Worm (Caenorhabditis elegans) whole organism, young adult: ENCODE data around the gene btb-22.

Experiments used
- B0019.2 ChIP-seq: fragments of 200-800 bp; sonication (Bioruptor generic); conservative IDR thresholded peaks from 2 replicates; pipeline ENCODE4 v1.3.6; 2022; ENCODE audit warnings: missing genetic modification reagents, missing genetic modification characterization, missing compliant biosample characterization
- B0035.1 ChIP-seq: sonication (generic microtip); optimal IDR thresholded peaks from 2 replicates; lab custom pipeline; 2016; ENCODE audit warnings: missing genetic modification characterization, mild to moderate bottlenecking, missing compliant biosample characterization, missing genotype, missing genetic modification reagents
- B0336.3 ChIP-seq: fragments of 200-800 bp; sonication (Bioruptor generic); IDR thresholded peaks from 2 replicates; pipeline ENCODE4 v1.3.6; 2022; ENCODE audit warnings: missing genetic modification characterization, missing compliant biosample characterization
- C06A6.2 ChIP-seq: fragments of 200-800 bp; sonication (Bioruptor generic); conservative IDR thresholded peaks from 2 replicates; pipeline ENCODE4 v1.3.6; 2022; ENCODE audit warnings: missing genetic modification characterization, missing compliant biosample characterization
- D2030.7 ChIP-seq: fragments of 200-800 bp; sonication (Bioruptor generic); IDR thresholded peaks from 2 replicates; pipeline ENCODE4 v1.3.6; 2022; ENCODE audit warnings: missing genetic modification reagents, missing genetic modification characterization, missing compliant biosample characterization
- F10E7.11 ChIP-seq: sonication (generic microtip); optimal IDR thresholded peaks from 2 replicates; lab custom pipeline; 2017; ENCODE audit warnings: mild to moderate bottlenecking, missing genetic modification characterization, moderate library complexity, missing compliant biosample characterization
- F37B4.10 ChIP-seq: fragments of 200-800 bp; sonication (Bioruptor generic); IDR thresholded peaks from 2 replicates; pipeline ENCODE4 v1.3.6; 2022; ENCODE audit warnings: missing genetic modification characterization, missing compliant biosample characterization
- F39B2.1 ChIP-seq: fragments of 200-800 bp; sonication (Bioruptor generic); IDR thresholded peaks from 2 replicates; pipeline ENCODE4 v1.3.6; 2022; ENCODE audit warnings: missing genetic modification reagents, missing genetic modification characterization, missing compliant biosample characterization
- F55B11.4 ChIP-seq: sonication (generic microtip); optimal IDR thresholded peaks from 2 replicates; lab custom pipeline; 2016; ENCODE audit warnings: missing compliant biosample characterization, missing genetic modification characterization, borderline replicate concordance; ENCODE audit not compliant: insufficient read depth
- Y79H2A.3 ChIP-seq: fragments of 200-800 bp; sonication (Bioruptor generic); conservative IDR thresholded peaks from 2 replicates; pipeline ENCODE4 v1.3.6; 2022; ENCODE audit warnings: missing genetic modification reagents, missing genetic modification characterization, missing compliant biosample characterization
- attf-3 ChIP-seq: fragments of 200-800 bp; sonication (Bioruptor generic); conservative IDR thresholded peaks from 2 replicates; pipeline ENCODE4 v1.3.6; 2022; ENCODE audit warnings: missing genetic modification reagents, missing genetic modification characterization, missing compliant biosample characterization
- bed-2 ChIP-seq: fragments of 200-800 bp; sonication (Bioruptor generic); IDR thresholded peaks from 2 replicates; pipeline ENCODE4 v1.3.6; 2022; ENCODE audit warnings: missing genetic modification reagents, missing genetic modification characterization, missing compliant biosample characterization
- ceh-100 ChIP-seq: fragments of 200-800 bp; sonication (Bioruptor generic); IDR thresholded peaks from 2 replicates; pipeline ENCODE4 v1.3.6; 2022; ENCODE audit warnings: missing genetic modification reagents, missing genetic modification characterization, missing compliant biosample characterization
- ceh-27 ChIP-seq: fragments of 200-800 bp; sonication (Bioruptor generic); optimal IDR thresholded peaks from 2 replicates; lab custom pipeline; 2018; ENCODE audit warnings: mild to moderate bottlenecking, missing genetic modification characterization, moderate library complexity, missing compliant biosample characterization
- ceh-79 ChIP-seq: sonication (generic microtip); optimal IDR thresholded peaks from 2 replicates; lab custom pipeline; 2017; ENCODE audit warnings: mild to moderate bottlenecking, missing genetic modification characterization, missing compliant biosample characterization
- ceh-91 ChIP-seq: fragments of 200-800 bp; sonication (Bioruptor generic); IDR thresholded peaks from 2 replicates; pipeline ENCODE4 v1.3.6; 2022; ENCODE audit warnings: missing genetic modification reagents, missing genetic modification characterization, missing compliant biosample characterization
- dox-1 ChIP-seq: fragments of 200-800 bp; sonication (Bioruptor generic); IDR thresholded peaks from 2 replicates; pipeline ENCODE4 v1.3.6; 2022; ENCODE audit warnings: missing genetic modification reagents, missing genetic modification characterization, missing compliant biosample characterization
- dpff-1 ChIP-seq: sonication (generic microtip); optimal IDR thresholded peaks from 2 replicates; lab custom pipeline; 2017; ENCODE audit warnings: mild to moderate bottlenecking, missing genetic modification characterization, missing compliant biosample characterization
- efl-1 ChIP-seq: fragments of 150-350 bp; optimal IDR thresholded peaks from 2 replicates; lab custom pipeline; 2014; ENCODE audit warnings: missing biosample characterization, missing genetic modification reagents, missing genetic modification characterization
- egl-44 ChIP-seq: fragments of 200-800 bp; sonication (Bioruptor generic); IDR thresholded peaks from 2 replicates; pipeline ENCODE4 v1.3.6; 2022; ENCODE audit warnings: missing genetic modification reagents, missing genetic modification characterization, missing compliant biosample characterization
- ets-4 ChIP-seq: fragments of 200-800 bp; sonication (Bioruptor generic); optimal IDR thresholded peaks from 2 replicates; lab custom pipeline; 2018; ENCODE audit warnings: mild to moderate bottlenecking, missing genetic modification characterization, missing compliant biosample characterization
- hrde-1 ChIP-seq: sonication (generic microtip); optimal IDR thresholded peaks from 2 replicates; lab custom pipeline; 2016; ENCODE audit warnings: missing genetic modification characterization, mild to moderate bottlenecking, missing compliant biosample characterization, moderate library complexity, missing genotype, missing genetic modification reagents, borderline replicate concordance
- hsf-1 ChIP-seq: fragments of 200-800 bp; sonication (Bioruptor generic); IDR thresholded peaks from 2 replicates; pipeline ENCODE4 v1.3.6; 2022; ENCODE audit warnings: missing genetic modification reagents, missing genetic modification characterization, missing compliant biosample characterization
- let-526 ChIP-seq: fragments of 200-800 bp; sonication (Bioruptor generic); IDR thresholded peaks from 2 replicates; pipeline ENCODE4 v1.3.6; 2022; ENCODE audit warnings: missing genetic modification reagents, missing genetic modification characterization, missing compliant biosample characterization
- lin-35 ChIP-seq, 3 experiments: fragments of 150-350 bp in 2 of 3; sonication (generic microtip) in 1 of 3; optimal IDR thresholded peaks; 2 replicates each; lab custom pipeline; 2014 to 2018; ENCODE audit warnings: missing biosample characterization in 3 of 3, missing genetic modification characterization in 3 of 3, missing genetic modification reagents in 3 of 3
- lir-1 ChIP-seq: fragments of 200-800 bp; sonication (Bioruptor generic); conservative IDR thresholded peaks from 2 replicates; pipeline ENCODE4 v1.3.6; 2022; ENCODE audit warnings: missing genetic modification reagents, missing genetic modification characterization, missing compliant biosample characterization
- lsl-1 ChIP-seq: fragments of 200-800 bp; sonication (Bioruptor generic); optimal IDR thresholded peaks from 2 replicates; lab custom pipeline; 2018; ENCODE audit warnings: mild to moderate bottlenecking, missing genetic modification characterization, moderate library complexity, missing compliant biosample characterization
- madf-3 ChIP-seq: fragments of 200-800 bp; sonication (Bioruptor generic); IDR thresholded peaks from 2 replicates; pipeline ENCODE4 v1.3.6; 2022; ENCODE audit warnings: missing genetic modification reagents, missing genetic modification characterization, missing compliant biosample characterization
- nhr-179 ChIP-seq: sonication (generic microtip); optimal IDR thresholded peaks from 2 replicates; lab custom pipeline; 2016; ENCODE audit warnings: mild to moderate bottlenecking, missing genetic modification characterization, missing compliant biosample characterization
- nhr-27 ChIP-seq: fragments of 200-800 bp; sonication (Bioruptor generic); optimal IDR thresholded peaks from 2 replicates; lab custom pipeline; 2018; ENCODE audit warnings: mild to moderate bottlenecking, missing genetic modification characterization, moderate library complexity, missing compliant biosample characterization
- pbrm-1 ChIP-seq: fragments of 200-800 bp; sonication (Bioruptor generic); IDR thresholded peaks from 2 replicates; pipeline ENCODE4 v1.3.6; 2022; ENCODE audit warnings: missing genetic modification reagents, missing genetic modification characterization, missing compliant biosample characterization
- rec-8 ChIP-seq, 2 experiments: sonication (generic microtip); optimal IDR thresholded peaks; 2 replicates each; lab custom pipeline; 2016; ENCODE audit warnings: mild to moderate bottlenecking in 2 of 2, missing genetic modification characterization in 2 of 2, missing genetic modification reagents in 2 of 2, missing genotype in 2 of 2, missing biosample characterization in 1 of 2, missing compliant biosample characterization in 1 of 2, moderate library complexity in 1 of 2
- repo-1 ChIP-seq: sonication (generic microtip); optimal IDR thresholded peaks from 2 replicates; lab custom pipeline; 2017; ENCODE audit warnings: mild to moderate bottlenecking, missing genetic modification characterization, missing compliant biosample characterization
- snpc-1.1 ChIP-seq: sonication (generic microtip); optimal IDR thresholded peaks from 2 replicates; lab custom pipeline; 2017; ENCODE audit warnings: missing genetic modification characterization, mild to moderate bottlenecking, missing compliant biosample characterization, antibody characterized with exemption, moderate library complexity, missing genotype, missing genetic modification reagents; ENCODE audit not compliant: insufficient read depth
- sptf-2 ChIP-seq: fragments of 200-800 bp; sonication (Bioruptor generic); optimal IDR thresholded peaks from 2 replicates; lab custom pipeline; 2018; ENCODE audit warnings: mild to moderate bottlenecking, missing genetic modification characterization, missing compliant biosample characterization
- tbx-9 ChIP-seq: sonication (generic microtip); optimal IDR thresholded peaks from 2 replicates; lab custom pipeline; 2016; ENCODE audit warnings: borderline replicate concordance, missing genetic modification characterization, inconsistent platforms, missing compliant biosample characterization
- unc-130 ChIP-seq: sonication (generic microtip); optimal IDR thresholded peaks from 2 replicates; lab custom pipeline; 2016; ENCODE audit warnings: missing genetic modification reagents, missing genetic modification characterization, missing compliant biosample characterization
- zfh-2 ChIP-seq: fragments of 200-800 bp; sonication (Bioruptor generic); conservative IDR thresholded peaks from 2 replicates; pipeline ENCODE4 v1.3.6; 2022; ENCODE audit warnings: missing genetic modification reagents, missing genetic modification characterization, missing compliant biosample characterization
- zim-3 ChIP-seq: sonication (generic microtip); optimal IDR thresholded peaks from 2 replicates; lab custom pipeline; 2017; ENCODE audit warnings: mild to moderate bottlenecking, missing genetic modification characterization, moderate library complexity, missing compliant biosample characterization
- ztf-3 ChIP-seq: fragments of 200-800 bp; sonication (Bioruptor generic); optimal IDR thresholded peaks from 2 replicates; lab custom pipeline; 2018; ENCODE audit warnings: mild to moderate bottlenecking, missing genetic modification characterization, missing compliant biosample characterization
- ztf-6 ChIP-seq: fragments of 200-800 bp; sonication (Bioruptor generic); IDR thresholded peaks from 2 replicates; pipeline ENCODE4 v1.3.6; 2022; ENCODE audit warnings: missing genetic modification reagents, missing genetic modification characterization, missing compliant biosample characterization

Gene btb-22

DNA sequence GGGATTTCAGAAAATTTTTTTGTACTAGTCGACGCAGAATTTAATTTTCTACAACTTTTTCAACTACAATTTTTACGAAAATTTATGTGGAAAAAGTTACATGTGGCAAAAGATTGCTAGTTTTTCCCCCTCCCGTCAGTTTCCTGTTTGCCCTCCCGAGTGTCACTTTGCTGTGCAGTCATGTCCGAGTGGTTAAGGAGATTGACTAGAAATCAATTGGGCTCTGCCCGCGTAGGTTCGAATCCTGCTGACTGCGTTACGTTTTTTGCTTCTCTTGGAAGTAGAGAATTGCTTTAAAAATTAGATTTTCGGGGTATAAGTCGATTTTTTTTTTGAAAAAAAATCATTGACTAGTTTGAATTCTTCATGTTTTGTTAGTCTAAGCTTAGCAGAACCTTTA lies 31.7 kb upstream of the btb-22 start (continued):
- TF ChIP-seq rec-8 (tag; optimal IDR thresholded peaks at IDR 0.05; lab: Kevin White, UChicago): no peak
- TF ChIP-seq zfh-2 (GFP tag; lab: Robert Waterston, UW): no peak
- TF ChIP-seq ceh-100 (GFP tag; lab: Robert Waterston, UW): 0 out of 2 replicates have a peak, but pooled peaks have one; percentile 32
- TF ChIP-seq ets-4 (GFP tag; lab: Kevin White, UChicago): no peak
- TF ChIP-seq dpff-1: no peak
- TF ChIP-seq dox-1 (GFP tag; lab: Robert Waterston, UW): 0 out of 2 replicates have a peak, but pooled peaks have one; percentile 31
- TF ChIP-seq bed-2 (GFP tag; lab: Robert Waterston, UW): no peak
- no peak for TF ChIP-seq ceh-27 (GFP tag; lab: Kevin White, UChicago)
- TF ChIP-seq madf-3 (GFP tag; lab: Robert Waterston, UW): no peak
- no peak for TF ChIP-seq B0019.2 (GFP tag; lab: Robert Waterston, UW)
- no peak for TF ChIP-seq B0336.3 (GFP tag; lab: Robert Waterston, UW)
- no peak for TF ChIP-seq F55B11.4 (tag; lab: Kevin White, UChicago)
- TF ChIP-seq let-526 (GFP tag; lab: Robert Waterston, UW): no peak
- no peak for TF ChIP-seq F37B4.10 (GFP tag; lab: Robert Waterston, UW)
- no peak for TF ChIP-seq ztf-3 (GFP tag; lab: Kevin White, UChicago)
- no peak for TF ChIP-seq lir-1
- no peak for TF ChIP-seq hrde-1 (tag; lab: Kevin White, UChicago)
- no peak for TF ChIP-seq Y79H2A.3 (GFP tag; lab: Robert Waterston, UW)
- TF ChIP-seq efl-1: no peak
- no peak for TF ChIP-seq pbrm-1 (GFP tag; lab: Robert Waterston, UW)
- TF ChIP-seq hsf-1 (GFP tag; lab: Robert Waterston, UW): no peak
- no peak for TF ChIP-seq F10E7.11
- TF ChIP-seq unc-130 (GFP tag; lab: Kevin White, UChicago): no peak
- TF ChIP-seq zim-3 (tag; lab: Kevin White, UChicago): no peak
- no peak for TF ChIP-seq egl-44 (GFP tag; lab: Robert Waterston, UW)

- TF ChIP-seq ceh-27 (GFP tag; lab: Kevin White, UChicago): no peak
- no peak for TF ChIP-seq ceh-91 (GFP tag; lab: Robert Waterston, UW)
- TF ChIP-seq attf-3: no peak
- TF ChIP-seq egl-44 (GFP tag; lab: Robert Waterston, UW): no peak
- TF ChIP-seq tbx-9 (tag; lab: Kevin White, UChicago): no peak
- no peak for TF ChIP-seq ceh-79 (tag; lab: Kevin White, UChicago)
These were observed 29.0 kb upstream of the btb-22 start for ce11 chrII:3270598-3270997.

DNA sequence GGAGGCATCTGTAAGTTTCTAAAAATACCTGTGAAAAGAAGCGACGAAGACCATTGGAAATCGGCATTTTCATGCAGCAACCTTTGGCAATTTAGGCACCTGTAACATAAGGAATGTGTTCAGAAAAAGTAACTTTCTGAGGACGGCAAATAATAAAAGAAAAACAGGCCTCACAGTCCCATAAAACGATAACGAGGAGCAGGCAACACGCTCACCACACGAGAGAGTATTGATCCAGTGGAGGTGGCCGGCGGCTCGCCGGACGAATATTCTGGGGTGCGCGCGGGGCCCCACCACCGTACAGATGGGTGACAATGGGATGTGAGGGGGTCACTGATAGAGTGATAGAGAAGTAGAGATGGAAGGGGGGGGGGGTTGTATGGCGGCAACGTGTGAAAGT lies 24.6 kb upstream of the btb-22 start, which contains the start of gene F02E11.3:
F02E11.3 (minus strand) TSS at position 101 of the 400 bp plus-strand sequence.
- TF ChIP-seq zfh-2 (GFP tag; lab: Robert Waterston, UW) (0 out of 2 replicates have a peak, but pooled peaks have one; percentile 43), B0035.1 (tag; lab: Kevin White, UChicago) (no peak)

- TF ChIP-seq lir-1 (no peak), zfh-2 (GFP tag; lab: Robert Waterston, UW) (no peak), repo-1 (no peak), nhr-27 (tag; lab: Kevin White, UChicago) (no peak), ztf-6 (no peak), F39B2.1 (GFP tag; lab: Robert Waterston, UW) (no peak), sptf-2 (GFP tag; lab: Kevin White, UChicago) (no peak), D2030.7 (no peak), lsl-1 (GFP tag; lab: Kevin White, UChicago) (no peak), ztf-3 (GFP tag; lab: Kevin White, UChicago) (no peak), C06A6.2 (GFP tag; lab: Robert Waterston, UW) (no peak), lin-35 (GFP tag; optimal IDR thresholded peaks at IDR 0.05; lab: Kevin White, UChicago) (no peak), snpc-1.1 (tag; lab: Kevin White, UChicago) (no peak), nhr-179 (tag; lab: Kevin White, UChicago) (no peak)
These were observed 21.9 kb upstream of the btb-22 start, which contains the start of gene F02E11.4 for ce11 chrII:3277686-3278085. F02E11.4 (minus strand) TSS chrII:3277786.
